Fruit fly (Drosophila melanogaster): ENCODE results near the gene RpS10b.

RpS10b gene

DNA sequence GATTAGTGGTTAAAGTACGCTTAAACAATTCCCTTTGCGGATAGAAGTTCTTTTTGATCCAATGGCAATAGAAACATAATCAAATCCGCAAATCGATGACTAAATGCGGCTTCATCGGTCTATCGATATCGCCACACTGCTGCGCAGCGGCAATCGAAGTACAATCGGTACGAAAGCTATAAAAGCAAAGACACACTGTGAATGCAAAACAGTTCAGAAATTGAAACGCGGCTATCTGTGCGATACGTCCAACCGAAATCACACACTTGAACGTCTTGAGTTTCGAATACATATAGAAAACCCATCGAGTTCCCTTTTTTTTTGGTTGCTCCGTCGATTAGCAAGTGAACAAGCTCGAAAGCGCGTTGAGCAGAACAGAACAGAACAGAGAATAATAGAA lies 7.2 kb downstream of the RpS10b start, which contains the start of gene CG14207 (continued):
- TF ChIP-seq sqz (GFP tag; optimal IDR thresholded peaks at IDR 0.05) (peak; percentile 22), CG17186 (GFP tag; optimal IDR thresholded peaks at IDR 0.05) (peak; percentile 23), MBD-R2 (GFP tag; IDR thresholded peaks at IDR 0.05) (peak; percentile 21; the same call in 1 of the 2 replicates), ems (GFP tag; optimal IDR thresholded peaks at IDR 0.05) (peak; percentile 5), Dref (GFP tag; IDR thresholded peaks at IDR 0.05) (peak; percentile 87), D19A (tag; optimal IDR thresholded peaks at IDR 0.05) (peak; percentile 20), sens (GFP tag) (peak; percentile 63), cg (GFP tag; optimal IDR thresholded peaks at IDR 0.05) (peak; percentile 0), stwl (tag; optimal IDR thresholded peaks at IDR 0.05) (peak; percentile 73), nerfin-2 (GFP tag; IDR thresholded peaks at IDR 0.05; ENCODE audit: partially characterized antibody) (peak; percentile 83), CG12659 (GFP tag; optimal IDR thresholded peaks at IDR 0.05) (peak; percentile 29), CG1603 (tag; optimal IDR thresholded peaks at IDR 0.05) (peak; percentile 20), so (GFP tag; IDR thresholded peaks at IDR 0.05) (peak; percentile 37; the same call in 1 of the 3 replicates), Scr (GFP tag; IDR thresholded peaks at IDR 0.05; ENCODE audit: partially characterized antibody) (peak; percentile 67), NC2α (GFP tag; optimal IDR thresholded peaks at IDR 0.05) (no peak), Poxn (GFP tag; IDR thresholded peaks at IDR 0.05) (no peak), fru (optimal IDR thresholded peaks at IDR 0.05) (no peak), CG7839 (tag; optimal IDR thresholded peaks at IDR 0.05) (peak; percentile 7), CG14965 (GFP tag; optimal IDR thresholded peaks at IDR 0.05; ENCODE audit: borderline replicate concordance) (no peak), lbe (GFP tag; optimal IDR thresholded peaks at IDR 0.05) (peak; percentile 42), Bgb (GFP tag; IDR thresholded peaks at IDR 0.05; ENCODE audit: partially characterized antibody) (peak; percentile 78), schlank (tag; optimal IDR thresholded peaks at IDR 0.05) (peak; percentile 10), Myb (GFP tag; optimal IDR thresholded peaks at IDR 0.05) (peak; percentile 28), her (GFP tag; optimal IDR thresholded peaks at IDR 0.05) (peak; percentile 49), CG3995 (GFP tag; optimal IDR thresholded peaks at IDR 0.05) (no peak), CG2116 (GFP tag; optimal IDR thresholded peaks at IDR 0.05) (peak; percentile 86), jing (GFP tag; optimal IDR thresholded peaks at IDR 0.05) (no peak), ERR (GFP tag; optimal IDR thresholded peaks at IDR 0.05) (no peak), Meics (GFP tag; optimal IDR thresholded peaks at IDR 0.05) (peak; percentile 8), ken (GFP tag; IDR thresholded peaks at IDR 0.05) (no peak), CG12236 (GFP tag; optimal IDR thresholded peaks at IDR 0.05) (no peak), nmo (GFP tag; optimal IDR thresholded peaks at IDR 0.05) (no peak), CG5180 (GFP tag; optimal IDR thresholded peaks at IDR 0.05) (peak; percentile 12), trem (tag; optimal IDR thresholded peaks at IDR 0.05) (peak; percentile 29), CG9932 (GFP tag; IDR thresholded peaks at IDR 0.05) (peak; percentile 29; the same call in 1 of the 2 replicates), Gsc (GFP tag; IDR thresholded peaks at IDR 0.05) (no peak), fd64A (GFP tag; optimal IDR thresholded peaks at IDR 0.05) (no peak), psq (GFP tag; optimal IDR thresholded peaks at IDR 0.05) (no peak), bowl (GFP tag; IDR thresholded peaks at IDR 0.05) (no peak), Fer3 (tag; optimal IDR thresholded peaks at IDR 0.05) (peak; percentile 36), Camta (GFP tag; optimal IDR thresholded peaks at IDR 0.05) (no peak), HHEX (GFP tag; optimal IDR thresholded peaks at IDR 0.05) (peak; percentile 44), E2f2 (GFP tag; IDR thresholded peaks at IDR 0.05) (peak; percentile 88), CG13894 (tag; optimal IDR thresholded peaks at IDR 0.05) (peak; percentile 52), emc (GFP tag; optimal IDR thresholded peaks at IDR 0.05) (no peak), sens-2 (GFP tag; IDR thresholded peaks at IDR 0.05) (no peak), CG13296 (GFP tag; optimal IDR thresholded peaks at IDR 0.05) (peak; percentile 40), kah (GFP tag; optimal IDR thresholded peaks at IDR 0.05) (no peak), Ada2b (GFP tag; IDR thresholded peaks at IDR 0.05) (no peak), CG1529 (GFP tag; optimal IDR thresholded peaks at IDR 0.05) (peak; percentile 6), pho (GFP tag; optimal IDR thresholded peaks at IDR 0.05) (no peak), vvl (GFP tag; IDR thresholded peaks at IDR 0.05) (peak; percentile 64)

Measured in whole organism, embryonic.